Worm (Caenorhabditis elegans) whole organism, L1 larva: ENCODE measurements around the gene nhr-262.

Source experiments
- F16B12.6 ChIP-seq: fragments of 150-350 bp; optimal IDR thresholded peaks from 2 replicates; lab custom pipeline; 2014; ENCODE audit warnings: missing biosample characterization, missing genetic modification characterization
- ama-1 ChIP-seq: fragments of 150-350 bp; optimal IDR thresholded peaks from 2 replicates; lab custom pipeline; 2014
- ceh-90 ChIP-seq: sonication (generic microtip); optimal IDR thresholded peaks from 2 replicates; lab custom pipeline; 2016; ENCODE audit warnings: missing genetic modification characterization, missing compliant biosample characterization
- dpl-1 ChIP-seq, 3 experiments: fragments of 150-350 bp in 2 of 3; sonication (generic microtip) in 1 of 3; optimal IDR thresholded peaks; 2 replicates each; lab custom pipeline; 2014 to 2017; ENCODE audit warnings: missing biosample characterization in 3 of 3, missing genetic modification characterization in 3 of 3, missing genetic modification reagents in 3 of 3
- egl-27 ChIP-seq, 2 experiments: fragments of 150-350 bp in 1 of 2; sonication (generic microtip); optimal IDR thresholded peaks; 3 replicates each; lab custom pipeline; 2017 to 2018; ENCODE audit warnings: missing biosample characterization in 2 of 2, missing genetic modification characterization in 2 of 2, missing genetic modification reagents in 2 of 2
- hpl-2 ChIP-seq: fragments of 150-350 bp; optimal IDR thresholded peaks from 2 replicates; lab custom pipeline; 2014; ENCODE audit warnings: missing biosample characterization, missing genetic modification reagents, missing genetic modification characterization
- irx-1 ChIP-seq: sonication (generic microtip); optimal IDR thresholded peaks from 2 replicates; lab custom pipeline; 2016; ENCODE audit warnings: missing genetic modification characterization, missing compliant biosample characterization
- mab-9 ChIP-seq: fragments of 200-800 bp; sonication (Bioruptor generic); IDR thresholded peaks from 2 replicates; pipeline ENCODE4 v1.3.6; 2022; ENCODE audit warnings: missing genetic modification reagents, missing genetic modification characterization, missing compliant biosample characterization
- mdl-1 ChIP-seq, 2 experiments: fragments of 150-350 bp; optimal IDR thresholded peaks; 2 replicates each; lab custom pipeline; 2014 to 2017; ENCODE audit warnings: missing biosample characterization in 2 of 2, missing genetic modification characterization in 2 of 2, inconsistent platforms in 1 of 2
- nhr-20 ChIP-seq: sonication (generic microtip); optimal IDR thresholded peaks from 2 replicates; lab custom pipeline; 2016; ENCODE audit warnings: mild to moderate bottlenecking, missing genetic modification characterization, missing compliant biosample characterization
- nhr-76 ChIP-seq: sonication (generic microtip); optimal IDR thresholded peaks from 2 replicates; lab custom pipeline; 2017; ENCODE audit warnings: missing biosample characterization, missing genetic modification characterization
- pqm-1 ChIP-seq: sonication (generic microtip); optimal IDR thresholded peaks from 3 replicates; lab custom pipeline; 2017; ENCODE audit warnings: missing biosample characterization, missing genetic modification characterization
- snpc-4 ChIP-seq: fragments of 150-350 bp; optimal IDR thresholded peaks from 2 replicates; lab custom pipeline; 2014; ENCODE audit warnings: missing biosample characterization, missing genetic modification characterization
- snu-23 ChIP-seq: sonication (generic microtip); optimal IDR thresholded peaks from 2 replicates; lab custom pipeline; 2016; ENCODE audit warnings: missing genetic modification characterization, missing compliant biosample characterization
- sup-37 ChIP-seq: fragments of 200-800 bp; sonication (Bioruptor generic); optimal IDR thresholded peaks from 2 replicates; lab custom pipeline; 2018; ENCODE audit warnings: mild to moderate bottlenecking, missing genetic modification characterization, missing compliant biosample characterization
- tlp-1 ChIP-seq: fragments of 150-350 bp; optimal IDR thresholded peaks from 2 replicates; lab custom pipeline; 2014; ENCODE audit warnings: missing biosample characterization, missing genetic modification characterization
- unc-30 ChIP-seq: sonication (generic microtip); optimal IDR thresholded peaks from 2 replicates; lab custom pipeline; 2017; ENCODE audit warnings: missing biosample characterization, missing genetic modification characterization
- unc-98 ChIP-seq: fragments of 200-800 bp; sonication (Bioruptor generic); IDR thresholded peaks from 2 replicates; pipeline ENCODE4 v1.3.6; 2022; ENCODE audit warnings: missing genetic modification characterization, missing compliant biosample characterization

nhr-262 gene

DNA sequence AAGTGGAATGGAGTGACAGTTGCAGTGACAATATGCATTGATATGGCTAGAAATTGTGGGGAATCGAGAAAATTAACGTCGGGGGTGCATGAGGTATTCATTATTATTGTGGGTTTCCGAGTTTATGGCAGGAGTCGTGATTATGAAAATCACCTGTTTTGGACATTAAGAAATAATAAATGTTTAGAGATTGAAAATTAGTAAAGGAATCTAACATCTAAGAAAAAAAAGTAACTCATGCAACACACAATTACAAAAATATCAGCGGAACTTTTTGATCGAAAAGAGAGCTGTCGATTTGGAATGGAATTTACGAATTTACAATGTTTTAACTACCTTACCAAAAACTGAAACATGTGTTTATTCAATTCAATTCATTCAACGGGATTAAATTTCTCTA is 50.1 kb downstream of the nhr-262 start, which contains the start of gene srh-206:
Gene srh-206, minus strand, starts transcription at position 101 of the 400 bp plus-strand sequence.
- no peak for TF ChIP-seq mab-9 (GFP tag; lab: Robert Waterston, UW)
- TF ChIP-seq mdl-1 (tag; optimal IDR thresholded peaks at IDR 0.05; lab: Kevin White, UChicago), result no peak
- TF ChIP-seq sup-37 (GFP tag; lab: Kevin White, UChicago), result no peak
- no peak for TF ChIP-seq snpc-4 (tag; lab: Kevin White, UChicago)
- TF ChIP-seq egl-27 (tag; optimal IDR thresholded peaks at IDR 0.05; lab: Kevin White, UChicago), result no peak
- TF ChIP-seq nhr-76, result no peak
- no peak for TF ChIP-seq unc-98 (GFP tag; lab: Robert Waterston, UW)
- TF ChIP-seq irx-1 (tag; lab: Kevin White, UChicago), result no peak

DNA sequence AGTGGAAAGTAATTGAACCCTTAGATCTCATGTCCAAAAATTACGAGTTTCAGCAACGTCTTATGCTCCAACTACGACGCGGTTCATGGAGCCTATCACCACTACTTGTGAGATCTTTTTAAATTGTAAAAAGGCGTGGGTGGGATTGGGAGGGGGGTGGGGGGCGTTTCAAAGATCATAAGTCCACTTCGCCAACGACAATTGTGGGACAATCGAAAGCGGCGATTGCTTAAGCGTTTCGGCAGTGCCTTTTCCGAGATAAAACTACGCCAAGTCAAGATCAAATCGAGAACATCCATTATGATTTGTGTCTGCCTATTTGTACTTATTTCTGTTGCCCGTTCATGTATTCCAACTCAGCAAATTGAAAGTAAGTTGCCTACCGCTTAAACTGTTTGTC is 51.5 kb downstream of the nhr-262 start, which contains the start of gene clec-239:
Gene clec-239, plus strand, starts transcription at position 301 of the 400 bp plus-strand sequence.
- TF ChIP-seq ceh-90 (no peak), dpl-1 (GFP tag; optimal IDR thresholded peaks at IDR 0.05; lab: Kevin White, UChicago) (no peak), ama-1 (lab: Kevin White, UChicago) (no peak), nhr-20 (tag; lab: Kevin White, UChicago) (no peak), snu-23 (GFP tag; lab: Kevin White, UChicago) (no peak), F16B12.6 (tag; lab: Kevin White, UChicago) (no peak), pqm-1 (no peak), tlp-1 (no peak), unc-30 (tag; lab: Kevin White, UChicago) (no peak), hpl-2 (GFP tag; lab: Kevin White, UChicago) (no peak), mdl-1 (tag; optimal IDR thresholded peaks at IDR 0.05; lab: Kevin White, UChicago) (no peak)
